Fruit fly (Drosophila melanogaster): Measurements from ENCODE around the gene CG3309.

- TF ChIP-seq h (optimal IDR thresholded peaks at IDR 0.05) = no peak
- no peak for TF ChIP-seq Myc (optimal IDR thresholded peaks at IDR 0.05)
- TF ChIP-seq ttk (optimal IDR thresholded peaks at IDR 0.05) = no peak
These were observed 20.2 kb downstream of the CG3309 start, which contains the start of the genes Cdk7 and snf for dm6 chrX:5308963-5309362.

Data from Kc167 (cell line).